Worm (Caenorhabditis elegans) whole organism, late embryonic: Measurements from ENCODE around the gene srbc-84.
A peak's percentile ranks its signal among the peaks of the same experiment; 100 is the strongest.

Experiments used
- C08G9.2 ChIP-seq: sonication (generic microtip); optimal IDR thresholded peaks from 2 replicates; lab custom pipeline; 2016; ENCODE audit warnings: mild to moderate bottlenecking, missing genetic modification characterization, moderate library complexity, missing compliant biosample characterization
- C38D4.7 ChIP-seq: fragments of 200-800 bp; sonication (Bioruptor generic); optimal IDR thresholded peaks from 2 replicates; lab custom pipeline; 2018; ENCODE audit warnings: mild to moderate bottlenecking, missing genetic modification characterization, moderate library complexity, missing compliant biosample characterization
- K02D7.2 ChIP-seq: sonication (generic microtip); optimal IDR thresholded peaks from 2 replicates; lab custom pipeline; 2017; ENCODE audit warnings: mild to moderate bottlenecking, missing genetic modification characterization, missing compliant biosample characterization
- ahr-1 ChIP-seq: sonication (generic microtip); optimal IDR thresholded peaks from 2 replicates; lab custom pipeline; 2016; ENCODE audit warnings: missing genetic modification characterization, missing compliant biosample characterization
- ama-1 ChIP-seq: fragments of 150-350 bp; optimal IDR thresholded peaks from 2 replicates; lab custom pipeline; 2014
- ceh-14 ChIP-seq: sonication (generic microtip); optimal IDR thresholded peaks from 2 replicates; lab custom pipeline; 2016; ENCODE audit warnings: missing genotype, missing genetic modification characterization, missing compliant biosample characterization
- ceh-18 ChIP-seq: sonication (generic microtip); optimal IDR thresholded peaks from 2 replicates; lab custom pipeline; 2016; ENCODE audit warnings: missing genetic modification characterization, missing compliant biosample characterization
- ceh-2 ChIP-seq: sonication (generic microtip); optimal IDR thresholded peaks from 2 replicates; lab custom pipeline; 2016; ENCODE audit warnings: missing genotype, missing genetic modification characterization, missing compliant biosample characterization
- ceh-24 ChIP-seq: sonication (generic microtip); optimal IDR thresholded peaks from 2 replicates; lab custom pipeline; 2016; ENCODE audit warnings: mild to moderate bottlenecking, missing genetic modification characterization, missing compliant biosample characterization
- ceh-45 ChIP-seq: fragments of 200-800 bp; sonication (Bioruptor generic); IDR thresholded peaks from 2 replicates; pipeline ENCODE4 v1.3.6; 2022; ENCODE audit warnings: missing genetic modification reagents, missing genetic modification characterization, missing compliant biosample characterization
- ceh-48 ChIP-seq: sonication (generic microtip); optimal IDR thresholded peaks from 2 replicates; lab custom pipeline; 2016; ENCODE audit warnings: missing genetic modification characterization, inconsistent platforms, missing compliant biosample characterization
- dve-1 ChIP-seq: sonication (generic microtip); optimal IDR thresholded peaks from 2 replicates; lab custom pipeline; 2017; ENCODE audit warnings: antibody characterized with exemption, mild to moderate bottlenecking, missing genetic modification characterization, missing compliant biosample characterization
- elt-2 ChIP-seq: sonication (generic microtip); optimal IDR thresholded peaks from 2 replicates; lab custom pipeline; 2016; ENCODE audit warnings: missing genetic modification reagents, missing genetic modification characterization, missing compliant biosample characterization
- eyg-1 ChIP-seq: sonication (generic microtip); optimal IDR thresholded peaks from 2 replicates; lab custom pipeline; 2016; ENCODE audit warnings: missing genotype, missing genetic modification characterization, missing compliant biosample characterization
- fkh-10 ChIP-seq: fragments of 150-350 bp; optimal IDR thresholded peaks from 2 replicates; lab custom pipeline; 2014; ENCODE audit warnings: missing biosample characterization, missing genetic modification reagents, missing genetic modification characterization
- fkh-6 ChIP-seq: sonication (generic microtip); optimal IDR thresholded peaks from 2 replicates; lab custom pipeline; 2016; ENCODE audit warnings: missing genetic modification characterization, missing compliant biosample characterization
- gmeb-2 ChIP-seq: sonication (generic microtip); optimal IDR thresholded peaks from 2 replicates; lab custom pipeline; 2016; ENCODE audit warnings: missing genetic modification characterization, inconsistent platforms, missing compliant biosample characterization
- hlh-13 ChIP-seq: fragments of 200-800 bp; sonication (Bioruptor generic); optimal IDR thresholded peaks from 2 replicates; lab custom pipeline; 2018; ENCODE audit warnings: mild to moderate bottlenecking, missing genetic modification characterization, missing compliant biosample characterization
- lim-6 ChIP-seq: sonication (generic microtip); optimal IDR thresholded peaks from 2 replicates; lab custom pipeline; 2016; ENCODE audit warnings: missing genetic modification characterization, missing compliant biosample characterization
- lin-11 ChIP-seq: fragments of 200-800 bp; sonication (Bioruptor generic); optimal IDR thresholded peaks from 2 replicates; lab custom pipeline; 2018; ENCODE audit warnings: mild to moderate bottlenecking, missing genetic modification characterization, missing compliant biosample characterization
- madf-2 ChIP-seq: sonication (generic microtip); optimal IDR thresholded peaks from 2 replicates; lab custom pipeline; 2017; ENCODE audit warnings: missing genetic modification characterization, missing compliant biosample characterization
- mec-3 ChIP-seq: sonication (generic microtip); optimal IDR thresholded peaks from 2 replicates; lab custom pipeline; 2016; ENCODE audit warnings: borderline replicate concordance, missing genetic modification characterization, missing compliant biosample characterization
- pax-1 ChIP-seq: fragments of 150-350 bp; optimal IDR thresholded peaks from 2 replicates; lab custom pipeline; 2014; ENCODE audit warnings: missing biosample characterization, missing genetic modification characterization
- pha-2 ChIP-seq: sonication (generic microtip); optimal IDR thresholded peaks from 2 replicates; lab custom pipeline; 2017; ENCODE audit warnings: mild to moderate bottlenecking, missing genetic modification characterization, missing compliant biosample characterization
- pros-1 ChIP-seq: fragments of 150-350 bp; optimal IDR thresholded peaks from 2 replicates; lab custom pipeline; 2014; ENCODE audit warnings: missing biosample characterization, missing genetic modification reagents, missing genetic modification characterization
- sox-4 ChIP-seq: sonication (generic microtip); optimal IDR thresholded peaks from 2 replicates; lab custom pipeline; 2017; ENCODE audit warnings: mild to moderate bottlenecking, missing genetic modification characterization, inconsistent platforms, missing compliant biosample characterization
- syd-9 ChIP-seq: sonication (generic microtip); optimal IDR thresholded peaks from 2 replicates; lab custom pipeline; 2016; ENCODE audit warnings: mild to moderate bottlenecking, missing genetic modification characterization, moderate library complexity, missing compliant biosample characterization
- tbx-2 ChIP-seq: sonication (generic microtip); optimal IDR thresholded peaks from 2 replicates; lab custom pipeline; 2016; ENCODE audit warnings: missing genetic modification characterization, missing compliant biosample characterization
- tbx-7 ChIP-seq: sonication (generic microtip); optimal IDR thresholded peaks from 2 replicates; lab custom pipeline; 2016; ENCODE audit warnings: missing genotype, missing genetic modification characterization, missing compliant biosample characterization
- ttx-3 ChIP-seq: sonication (generic microtip); optimal IDR thresholded peaks from 2 replicates; lab custom pipeline; 2016; ENCODE audit warnings: missing genetic modification reagents, missing genetic modification characterization, missing compliant biosample characterization
- unc-3 ChIP-seq, 2 experiments: fragments of 200-800 bp in 1 of 2; sonication (Bioruptor generic) in 1 of 2; sonication (generic microtip) in 1 of 2; conservative IDR thresholded peaks in 1 of 2; optimal IDR thresholded peaks in 1 of 2; 2 replicates each; pipeline versions ENCODE4 v1.3.6 to Lab custom; 2016 to 2022; ENCODE audit warnings: missing compliant biosample characterization in 2 of 2, missing genetic modification characterization in 2 of 2, missing genetic modification reagents in 1 of 2
- ztf-16 ChIP-seq: sonication (generic microtip); optimal IDR thresholded peaks from 2 replicates; lab custom pipeline; 2017; ENCODE audit warnings: missing genetic modification characterization, missing compliant biosample characterization

srbc-84 gene

ce11 chrV:16297070-16297469 lies 1.7 kb upstream of the srbc-84 start, which contains the start of gene srbc-83:
Gene srbc-83 (plus strand): TSS chrV:16297370.
- TF ChIP-seq ama-1 (lab: Kevin White, UChicago) (no peak), lim-6 (tag; lab: Kevin White, UChicago) (no peak), ceh-48 (no peak), unc-3 (GFP tag; conservative IDR thresholded peaks at IDR 0.05; lab: Robert Waterston, UW) (no peak), unc-3 (tag; optimal IDR thresholded peaks at IDR 0.05; lab: Kevin White, UChicago) (no peak), ceh-14 (tag; lab: Kevin White, UChicago) (no peak), pha-2 (tag; lab: Kevin White, UChicago) (no peak)

DNA sequence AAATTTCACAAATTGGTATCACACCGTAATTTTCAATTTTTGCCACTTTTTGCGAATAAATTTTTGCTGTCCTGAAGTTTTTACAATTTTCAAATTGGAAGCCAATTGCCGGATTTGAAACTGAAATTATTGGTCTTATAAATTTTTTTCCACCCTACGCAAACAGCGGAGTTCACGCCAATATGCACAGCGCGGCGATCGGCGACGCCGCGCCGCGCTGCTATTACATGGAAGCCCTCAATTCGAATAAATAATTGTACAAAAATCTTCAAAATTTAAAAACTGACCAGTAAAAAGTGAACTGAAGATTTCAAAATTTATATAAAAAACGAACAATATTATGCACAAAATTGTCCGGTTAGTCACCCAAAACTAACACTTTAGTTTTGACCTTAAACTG lies 1.1 kb downstream of the srbc-84 start:
- TF ChIP-seq C38D4.7 (GFP tag; lab: Kevin White, UChicago) (no peak), pros-1 (tag; lab: Kevin White, UChicago) (no peak), sox-4 (no peak), fkh-6 (tag; lab: Kevin White, UChicago) (no peak), tbx-2 (no peak), ceh-48 (no peak), ceh-18 (no peak), tbx-7 (no peak), fkh-10 (GFP tag; lab: Kevin White, UChicago) (no peak), dve-1 (tag; lab: Kevin White, UChicago) (no peak), ttx-3 (no peak), ceh-45 (GFP tag; lab: Robert Waterston, UW) (no peak)
- TF ChIP-seq, all 69 proteins: peak for 0

DNA sequence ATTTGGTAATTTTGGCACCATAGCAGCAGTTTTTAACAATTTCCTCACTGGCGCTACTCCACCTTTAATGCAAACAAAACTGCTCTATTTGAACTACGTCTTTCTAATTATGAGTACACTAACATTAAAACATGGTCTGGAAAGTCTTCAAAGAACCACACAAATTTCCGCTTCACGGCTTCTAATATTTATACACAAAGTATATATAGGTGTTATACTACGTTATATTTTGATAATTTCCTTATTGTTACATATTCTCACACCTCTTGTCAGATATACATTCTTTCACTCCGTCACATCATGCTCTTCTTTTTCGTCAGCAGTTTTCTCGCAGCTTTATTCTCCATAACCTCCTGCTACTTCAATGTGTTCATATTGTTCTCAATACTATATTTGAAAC lies 1.5 kb downstream of the srbc-84 start, which contains the start of gene srbc-82:
Gene srbc-82, plus strand, starts transcription at position 301 of the 400 bp plus-strand sequence.
- no peak for TF ChIP-seq K02D7.2 (tag; lab: Kevin White, UChicago)

DNA sequence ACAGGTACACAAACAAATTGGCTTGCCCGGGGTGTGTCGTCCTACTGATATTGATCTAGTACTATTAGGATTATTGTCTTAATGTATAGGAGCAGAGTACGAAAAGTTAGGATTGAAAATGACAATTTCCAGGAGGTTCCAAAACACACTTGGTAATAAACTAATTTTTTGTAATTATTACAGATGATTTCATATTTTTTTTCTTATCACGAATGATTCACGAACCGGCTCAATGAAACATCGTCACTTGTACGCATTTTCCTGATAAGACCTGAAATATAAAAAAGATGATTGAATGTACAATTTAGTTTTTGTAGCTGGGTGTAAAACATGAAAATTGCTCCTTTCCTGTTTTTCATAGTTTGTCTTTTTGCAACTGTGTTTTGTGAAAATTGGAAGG lies 3.7 kb downstream of the srbc-84 start, which contains the start of the genes C31A11.13 and oac-6:
Gene C31A11.13, minus strand, starts transcription at position 113 of the 400 bp plus-strand sequence.
Gene oac-6, plus strand, starts transcription at position 279 of the 400 bp plus-strand sequence.
- no peak for TF ChIP-seq fkh-10 (GFP tag; lab: Kevin White, UChicago)
- no peak for TF ChIP-seq ztf-16
- peak; percentile 63 for TF ChIP-seq elt-2
- no peak for TF ChIP-seq ttx-3
- TF ChIP-seq eyg-1, result no peak
- TF ChIP-seq ceh-2 (tag; lab: Kevin White, UChicago), result no peak

ce11 chrV:16307253-16307652 lies 8.5 kb downstream of the srbc-84 start, which contains the start of gene srxa-7:
Gene srxa-7 (plus strand): TSS chrV:16307553.
- TF ChIP-seq lin-11 (tag; lab: Kevin White, UChicago) (no peak), C08G9.2 (tag; lab: Kevin White, UChicago) (no peak), elt-2 (no peak), pha-2 (tag; lab: Kevin White, UChicago) (no peak), ceh-24 (no peak), unc-3 (GFP tag; conservative IDR thresholded peaks at IDR 0.05; lab: Robert Waterston, UW) (no peak), unc-3 (tag; optimal IDR thresholded peaks at IDR 0.05; lab: Kevin White, UChicago) (no peak)
- TF ChIP-seq, all 69 proteins: peak for 0

ce11 chrV:16308343-16308742 lies 9.6 kb downstream of the srbc-84 start:
- TF ChIP-seq ceh-14 (tag; lab: Kevin White, UChicago) (no peak), ahr-1 (tag; lab: Kevin White, UChicago) (no peak)

ce11 chrV:16309523-16309922 lies 10.8 kb downstream of the srbc-84 start, which contains the start of gene oac-7:
Gene oac-7 (plus strand): TSS chrV:16309805.
- TF ChIP-seq pros-1 (tag; lab: Kevin White, UChicago) (no peak), pax-1 (no peak), gmeb-2 (tag; lab: Kevin White, UChicago) (no peak), syd-9 (tag; lab: Kevin White, UChicago) (no peak), ceh-45 (GFP tag; lab: Robert Waterston, UW) (no peak), hlh-13 (no peak), madf-2 (no peak), mec-3 (tag; lab: Kevin White, UChicago) (no peak)
- TF ChIP-seq, all 69 proteins: peak for 0
